Worm (Caenorhabditis elegans): Measurements from ENCODE around the gene tyr-2.

DNA sequence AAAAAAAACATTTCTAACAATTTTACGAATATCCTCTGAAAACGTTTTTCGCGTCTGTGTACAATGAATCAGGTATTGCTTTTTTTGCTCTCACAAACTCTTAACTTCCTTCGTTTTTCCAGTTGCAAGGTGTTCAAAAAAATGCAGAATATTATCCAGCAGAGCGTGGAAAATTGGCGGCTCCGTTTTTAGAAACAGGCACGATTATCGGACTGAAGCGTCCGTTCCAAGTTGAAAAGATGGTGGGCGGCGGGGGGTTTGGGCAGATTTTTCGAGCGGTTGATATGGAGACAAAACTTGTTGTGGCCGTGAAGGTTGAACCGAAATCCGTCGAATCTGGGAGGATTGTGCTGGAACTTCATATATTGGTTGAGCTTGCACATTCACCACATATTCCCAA, 9.0 kb upstream of the tyr-2 start, which contains the start of gene W06F12.3:
- no peak for TF ChIP-seq snpc-4 (tag; optimal IDR thresholded peaks at IDR 0.05)
- no peak for TF ChIP-seq lin-13 (GFP tag; optimal IDR thresholded peaks at IDR 0.05)
- TF ChIP-seq sptf-1 (tag; optimal IDR thresholded peaks at IDR 0.05), result no peak
- no peak for TF ChIP-seq ztf-4 (tag; optimal IDR thresholded peaks at IDR 0.05)
- TF ChIP-seq nhr-76 (tag; optimal IDR thresholded peaks at IDR 0.05), result no peak
- TF ChIP-seq nhr-237 (tag; optimal IDR thresholded peaks at IDR 0.05), result no peak
- no peak for TF ChIP-seq rnt-1 (tag; optimal IDR thresholded peaks at IDR 0.05)
- TF ChIP-seq ztf-11 (tag; optimal IDR thresholded peaks at IDR 0.05), result no peak
- TF ChIP-seq unc-130 (tag; optimal IDR thresholded peaks at IDR 0.05), result no peak
- TF ChIP-seq fos-1 (tag; optimal IDR thresholded peaks at IDR 0.05), result no peak
- no peak for TF ChIP-seq mep-1 (tag; optimal IDR thresholded peaks at IDR 0.05)
- TF ChIP-seq nhr-28 (tag; optimal IDR thresholded peaks at IDR 0.05), result no peak
- TF ChIP-seq jun-1 (tag; optimal IDR thresholded peaks at IDR 0.05), result no peak
- TF ChIP-seq unc-62 (GFP tag; optimal IDR thresholded peaks at IDR 0.05), result no peak
